Fruit fly (Drosophila melanogaster): ENCODE results near the gene CG31086.
A peak's percentile ranks its signal among the peaks of the same experiment; 100 is the strongest.

The CG31086 gene

dm6 chr3R:26172040-26172439 lies 13.0 kb upstream of the CG31086 start (continued):
- TF ChIP-seq crc (GFP tag; optimal IDR thresholded peaks at IDR 0.05) (peak; percentile 43), crp (GFP tag; optimal IDR thresholded peaks at IDR 0.05) (no peak), CG17568 (GFP tag; optimal IDR thresholded peaks at IDR 0.05) (no peak), CG13894 (tag; optimal IDR thresholded peaks at IDR 0.05) (peak; percentile 68), Ravus (GFP tag; IDR thresholded peaks at IDR 0.05) (peak; percentile 12; the same call in 1 of the 2 replicates), Lhr (GFP tag; optimal IDR thresholded peaks at IDR 0.05) (no peak), Bgb (GFP tag; IDR thresholded peaks at IDR 0.05; ENCODE audit: partially characterized antibody) (no peak), CG11247 (GFP tag; IDR thresholded peaks at IDR 0.05) (0 out of 2 replicates have a peak, but pooled peaks have one; percentile 60), D19B (GFP tag; optimal IDR thresholded peaks at IDR 0.05) (peak; percentile 5), al (GFP tag; IDR thresholded peaks at IDR 0.05) (peak; percentile 52; the same call in 1 of the 2 replicates), Eip74EF (GFP tag; optimal IDR thresholded peaks at IDR 0.05) (no peak), Antp (GFP tag; optimal IDR thresholded peaks at IDR 0.05) (peak; percentile 47), GATAe (GFP tag; conservative IDR thresholded peaks at IDR 0.05) (no peak), CG12236 (GFP tag; optimal IDR thresholded peaks at IDR 0.05) (no peak), sr (GFP tag; IDR thresholded peaks at IDR 0.05) (no peak), vvl (GFP tag; IDR thresholded peaks at IDR 0.05) (no peak; the same call in 1 of the 2 replicates), amos (GFP tag; IDR thresholded peaks at IDR 0.05; ENCODE audit: partially characterized antibody) (no peak), CG32767 (GFP tag; IDR thresholded peaks at IDR 0.05) (no peak), CG8765 (GFP tag; IDR thresholded peaks at IDR 0.05) (no peak), CoRest (tag; optimal IDR thresholded peaks at IDR 0.05) (no peak), E2f2 (GFP tag; IDR thresholded peaks at IDR 0.05) (no peak), gsb-n (tag; optimal IDR thresholded peaks at IDR 0.05) (no peak), Poxn (GFP tag; IDR thresholded peaks at IDR 0.05) (no peak), bigmax (GFP tag; optimal IDR thresholded peaks at IDR 0.05) (no peak), Abd-B (GFP tag; optimal IDR thresholded peaks at IDR 0.05) (peak; percentile 53), Doc2 (GFP tag; IDR thresholded peaks at IDR 0.05) (no peak), BEAF-32 (GFP tag; optimal IDR thresholded peaks at IDR 0.05) (no peak), CG17912 (GFP tag; optimal IDR thresholded peaks at IDR 0.05) (no peak), Oli (tag; optimal IDR thresholded peaks at IDR 0.05) (peak; percentile 33), Mrtf (GFP tag; IDR thresholded peaks at IDR 0.05) (peak; percentile 30; the same call in 1 of the 3 replicates), NC2β (GFP tag; optimal IDR thresholded peaks at IDR 0.05) (no peak), CG1792 (GFP tag; optimal IDR thresholded peaks at IDR 0.05) (peak; percentile 6), CG3838 (GFP tag; optimal IDR thresholded peaks at IDR 0.05) (no peak), pros (GFP tag; optimal IDR thresholded peaks at IDR 0.05) (no peak), trh (GFP tag; optimal IDR thresholded peaks at IDR 0.05) (no peak), chn (GFP tag; optimal IDR thresholded peaks at IDR 0.05) (no peak), Aef1 (GFP tag; IDR thresholded peaks at IDR 0.05) (no peak; the same call in 2 of the 3 replicates), CG13775 (GFP tag; optimal IDR thresholded peaks at IDR 0.05) (no peak), stwl (tag; optimal IDR thresholded peaks at IDR 0.05) (no peak), Ets65A (GFP tag) (peak; percentile 92), H2.0 (GFP tag; IDR thresholded peaks at IDR 0.05) (no peak), fu2 (GFP tag; optimal IDR thresholded peaks at IDR 0.05) (no peak), Dref (GFP tag; IDR thresholded peaks at IDR 0.05) (no peak), pzg (GFP tag; optimal IDR thresholded peaks at IDR 0.05) (no peak), Hey (tag; optimal IDR thresholded peaks at IDR 0.05) (no peak), ap (GFP tag; IDR thresholded peaks at IDR 0.05) (no peak), zen2 (GFP tag; IDR thresholded peaks at IDR 0.05; ENCODE audit: partially characterized antibody) (no peak), kay (GFP tag; optimal IDR thresholded peaks at IDR 0.05) (no peak), pum (GFP tag; optimal IDR thresholded peaks at IDR 0.05) (peak; percentile 7), cg (GFP tag; optimal IDR thresholded peaks at IDR 0.05) (no peak), eve (GFP tag; optimal IDR thresholded peaks at IDR 0.05) (peak in 1 of 2 experiments; percentile 38)
